Worm (Caenorhabditis elegans): Measurements from ENCODE around the gene fshr-1.

ce11 chrV:9927381-9927780, 37.7 kb downstream of the fshr-1 start:
- TF ChIP-seq snpc-4 (GFP tag; optimal IDR thresholded peaks at IDR 0.05), result no peak
- TF ChIP-seq snpc-4 (tag; optimal IDR thresholded peaks at IDR 0.05), result no peak
- TF ChIP-seq dpl-1 (GFP tag; optimal IDR thresholded peaks at IDR 0.05), result no peak
- TF ChIP-seq ceh-79 (tag; optimal IDR thresholded peaks at IDR 0.05), result no peak
- no peak for TF ChIP-seq ztf-26 (tag; optimal IDR thresholded peaks at IDR 0.05)
- no peak for TF ChIP-seq athp-1 (tag; optimal IDR thresholded peaks at IDR 0.05)
- no peak for TF ChIP-seq efl-1 (GFP tag; optimal IDR thresholded peaks at IDR 0.05)
- TF ChIP-seq aptf-2 (GFP tag; conservative IDR thresholded peaks at IDR 0.05), result no peak
- no peak for TF ChIP-seq unc-130 (GFP tag; optimal IDR thresholded peaks at IDR 0.05)
- TF ChIP-seq let-607 (tag; optimal IDR thresholded peaks at IDR 0.05), result no peak
- no peak for TF ChIP-seq sptf-2 (GFP tag; optimal IDR thresholded peaks at IDR 0.05)

Measured in whole organism, young adult.